Fruit fly (Drosophila melanogaster): ENCODE data around the gene CG11504.

The CG11504 gene

DNA sequence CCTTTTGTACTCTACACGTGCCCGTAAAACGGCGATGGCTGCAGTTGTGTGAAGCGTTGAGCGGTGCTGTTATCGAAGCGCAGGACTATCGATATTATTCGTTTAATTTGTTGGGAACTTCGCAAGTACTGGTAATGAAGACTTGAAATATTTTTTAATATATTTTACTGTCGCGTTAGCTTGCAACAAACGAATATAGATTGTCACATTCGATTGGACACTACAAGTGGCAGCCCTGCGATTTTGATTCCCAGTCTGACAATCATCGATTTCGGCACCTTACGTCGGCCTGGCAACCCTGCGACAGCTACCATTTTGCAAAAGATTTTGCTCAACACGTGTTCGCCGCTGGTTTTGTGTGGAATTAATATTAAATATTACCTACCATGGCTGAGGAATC is 6.9 kb downstream of the CG11504 start, which contains the start of the genes Nlp and Nph (continued):
- TF ChIP-seq sug (tag; optimal IDR thresholded peaks at IDR 0.05) (peak; percentile 48), CG9797 (GFP tag; optimal IDR thresholded peaks at IDR 0.05) (peak; percentile 61), slbo (GFP tag; IDR thresholded peaks at IDR 0.05) (peak; percentile 45), sna (GFP tag; IDR thresholded peaks at IDR 0.05; ENCODE audit: partially characterized antibody) (peak; percentile 94), B-H2 (GFP tag; optimal IDR thresholded peaks at IDR 0.05) (peak; percentile 29), Eip74EF (GFP tag; optimal IDR thresholded peaks at IDR 0.05) (no peak), CG12659 (GFP tag; optimal IDR thresholded peaks at IDR 0.05) (peak; percentile 65), CG32772 (GFP tag; IDR thresholded peaks at IDR 0.05) (no peak), CG18599 (GFP tag; optimal IDR thresholded peaks at IDR 0.05) (no peak), nmo (GFP tag; optimal IDR thresholded peaks at IDR 0.05) (peak; percentile 67), tin (GFP tag; optimal IDR thresholded peaks at IDR 0.05) (peak; percentile 43), h (optimal IDR thresholded peaks at IDR 0.05) (no peak), gro (GFP tag; optimal IDR thresholded peaks at IDR 0.05) (no peak), mld (GFP tag; IDR thresholded peaks at IDR 0.05; ENCODE audit: partially characterized antibody) (peak; percentile 56; the same call in 1 of the 3 replicates), sisA (GFP tag; IDR thresholded peaks at IDR 0.05) (no peak), lov (optimal IDR thresholded peaks at IDR 0.05) (no peak), lov (GFP tag; IDR thresholded peaks at IDR 0.05) (no peak), CG13296 (GFP tag; optimal IDR thresholded peaks at IDR 0.05) (no peak), Dp (GFP tag; optimal IDR thresholded peaks at IDR 0.05) (peak; percentile 34), CG8478 (optimal IDR thresholded peaks at IDR 0.05) (no peak), CG16813 (GFP tag; IDR thresholded peaks at IDR 0.05; ENCODE audit: partially characterized antibody) (peak; percentile 86), unpg (GFP tag; optimal IDR thresholded peaks at IDR 0.05) (peak; percentile 16), CG7786 (GFP tag; optimal IDR thresholded peaks at IDR 0.05) (peak; percentile 7), Opbp (GFP tag; IDR thresholded peaks at IDR 0.05; ENCODE audit: partially characterized antibody) (peak; percentile 76), CG17385 (GFP tag; optimal IDR thresholded peaks at IDR 0.05) (peak; percentile 5), CG1603 (tag; optimal IDR thresholded peaks at IDR 0.05) (peak; percentile 79), CG6683 (GFP tag; optimal IDR thresholded peaks at IDR 0.05) (no peak), sc (optimal IDR thresholded peaks at IDR 0.05) (no peak), sc (GFP tag; optimal IDR thresholded peaks at IDR 0.05) (no peak), Atf3 (GFP tag; optimal IDR thresholded peaks at IDR 0.05) (no peak), fd96Cb (tag; optimal IDR thresholded peaks at IDR 0.05) (no peak), amos (GFP tag; IDR thresholded peaks at IDR 0.05; ENCODE audit: partially characterized antibody) (peak; percentile 76), sob (GFP tag; IDR thresholded peaks at IDR 0.05) (no peak), gsb (GFP tag; IDR thresholded peaks at IDR 0.05) (no peak), CG12942 (GFP tag; optimal IDR thresholded peaks at IDR 0.05) (no peak), CG7372 (GFP tag; IDR thresholded peaks at IDR 0.05) (0 out of 2 replicates have a peak, but pooled peaks have one; percentile 35), HLHmδ (GFP tag; optimal IDR thresholded peaks at IDR 0.05) (no peak), CG3726 (GFP tag; IDR thresholded peaks at IDR 0.05) (no peak), CG15601 (tag; optimal IDR thresholded peaks at IDR 0.05) (peak; percentile 5), CG17612 (GFP tag; IDR thresholded peaks at IDR 0.05) (no peak), Dip2 (GFP tag; IDR thresholded peaks at IDR 0.05) (no peak), gfzf (GFP tag; optimal IDR thresholded peaks at IDR 0.05) (peak; percentile 26), zfh1 (GFP tag; IDR thresholded peaks at IDR 0.05) (0 out of 3 replicates have a peak, but pooled peaks have one; percentile 3), zf30C (GFP tag; optimal IDR thresholded peaks at IDR 0.05) (no peak), lbe (GFP tag; optimal IDR thresholded peaks at IDR 0.05) (no peak), Bgb (GFP tag; IDR thresholded peaks at IDR 0.05; ENCODE audit: partially characterized antibody) (peak; percentile 84), grau (tag; optimal IDR thresholded peaks at IDR 0.05) (peak; percentile 35), CG11695 (GFP tag; IDR thresholded peaks at IDR 0.05) (no peak), CG12744 (GFP tag; optimal IDR thresholded peaks at IDR 0.05) (no peak), stwl (tag; optimal IDR thresholded peaks at IDR 0.05) (peak; percentile 90), disco-r (GFP tag; optimal IDR thresholded peaks at IDR 0.05) (no peak)
